Worm (Caenorhabditis elegans): Measurements from ENCODE around the gene clec-39.
A peak's percentile ranks its signal among the peaks of the same experiment; 100 is the strongest.

DNA sequence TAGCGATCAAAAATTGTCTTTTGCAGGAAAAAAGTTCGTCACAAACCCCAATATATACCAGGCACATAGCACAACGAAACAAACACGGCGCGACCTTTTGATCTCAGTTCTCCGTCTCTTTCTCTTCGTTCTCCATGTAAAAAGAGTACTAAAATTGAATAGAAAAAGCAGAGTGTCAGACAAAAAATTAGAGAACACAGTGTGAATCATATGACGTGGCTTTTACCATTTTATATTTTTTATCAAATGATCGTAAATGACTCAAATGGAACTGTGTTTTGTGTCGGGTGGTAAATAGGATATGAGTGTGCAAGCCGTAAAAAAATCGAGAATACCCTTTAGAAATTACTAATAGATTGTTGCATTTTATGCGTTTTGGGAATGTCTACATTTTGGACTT is 13.1 kb upstream of the clec-39 start:
- TF ChIP-seq sma-9 (GFP tag; optimal IDR thresholded peaks at IDR 0.05) (peak; percentile 74), sma-9 (tag; optimal IDR thresholded peaks at IDR 0.05) (no peak), unc-62 (GFP tag; optimal IDR thresholded peaks at IDR 0.05) (no peak), unc-55 (GFP tag; optimal IDR thresholded peaks at IDR 0.05) (no peak), R02D3.7 (tag; optimal IDR thresholded peaks at IDR 0.05) (no peak), nhr-10 (tag; optimal IDR thresholded peaks at IDR 0.05) (no peak), aly-2 (tag; optimal IDR thresholded peaks at IDR 0.05) (no peak), nhr-129 (tag; optimal IDR thresholded peaks at IDR 0.05) (no peak), egl-27 (tag; optimal IDR thresholded peaks at IDR 0.05) (no peak), nhr-237 (tag; optimal IDR thresholded peaks at IDR 0.05) (no peak)
